Fruit fly (Drosophila melanogaster): ENCODE measurements around the gene CG7800.

dm6 chr3R:8190866-8191265 is 26.9 kb upstream of the CG7800 start:
- no peak for TF ChIP-seq EcR (GFP tag; optimal IDR thresholded peaks at IDR 0.05)
- no peak for TF ChIP-seq CG14655 (GFP tag; optimal IDR thresholded peaks at IDR 0.05)
- TF ChIP-seq CG12605 (GFP tag; IDR thresholded peaks at IDR 0.05) = no peak
- TF ChIP-seq Pif1B (GFP tag; optimal IDR thresholded peaks at IDR 0.05) = no peak
- TF ChIP-seq Snoo (tag; optimal IDR thresholded peaks at IDR 0.05) = no peak
- TF ChIP-seq CG10348 (GFP tag; IDR thresholded peaks at IDR 0.05) = no peak
- TF ChIP-seq CG4496 (GFP tag; IDR thresholded peaks at IDR 0.05) = no peak
- TF ChIP-seq fd96Ca (GFP tag; IDR thresholded peaks at IDR 0.05) = 0 out of 3 replicates have a peak, but pooled peaks have one; percentile 24
- 0 out of 2 replicates have a peak, but pooled peaks have one; percentile 30 for TF ChIP-seq CG32121 (GFP tag; IDR thresholded peaks at IDR 0.05)
- TF ChIP-seq CG34367 (tag; optimal IDR thresholded peaks at IDR 0.05) = no peak
- TF ChIP-seq D1 (tag; optimal IDR thresholded peaks at IDR 0.05) = no peak
- no peak for TF ChIP-seq CG8301 (tag; optimal IDR thresholded peaks at IDR 0.05)

Measured in whole organism, pupa.